Worm (Caenorhabditis elegans) whole organism, young adult: ENCODE results near the gene fem-3.

ENCODE experiments used
- B0019.2 ChIP-seq: fragments of 200-800 bp; sonication (Bioruptor generic); conservative IDR thresholded peaks from 2 replicates; pipeline ENCODE4 v1.3.6; 2022; ENCODE audit warnings: missing genetic modification reagents, missing genetic modification characterization, missing compliant biosample characterization
- C06A6.2 ChIP-seq: fragments of 200-800 bp; sonication (Bioruptor generic); conservative IDR thresholded peaks from 2 replicates; pipeline ENCODE4 v1.3.6; 2022; ENCODE audit warnings: missing genetic modification characterization, missing compliant biosample characterization
- F33H1.4 ChIP-seq: fragments of 200-800 bp; sonication (Bioruptor generic); IDR thresholded peaks from 2 replicates; pipeline ENCODE4 v1.3.6; 2022; ENCODE audit warnings: missing genetic modification reagents, missing genetic modification characterization, missing compliant biosample characterization
- F49E8.2 ChIP-seq: sonication (generic microtip); optimal IDR thresholded peaks from 3 replicates; lab custom pipeline; 2017; ENCODE audit warnings: missing genetic modification characterization, mild to moderate bottlenecking, missing compliant biosample characterization, antibody characterized with exemption, moderate library complexity; ENCODE audit not compliant: insufficient read depth
- Y67H2A.10 ChIP-seq: fragments of 200-800 bp; sonication (Bioruptor generic); conservative IDR thresholded peaks from 2 replicates; pipeline ENCODE4 v1.3.6; 2022; ENCODE audit warnings: missing genetic modification reagents, missing genetic modification characterization, missing compliant biosample characterization
- ama-1 ChIP-seq, 3 experiments: fragments of 150-350 bp in 1 of 3; sonication (generic microtip) in 2 of 3; optimal IDR thresholded peaks; 2 replicates each; lab custom pipeline; 2014 to 2018; ENCODE audit warnings: missing biosample characterization in 2 of 3, missing genetic modification characterization in 2 of 3, missing genetic modification reagents in 2 of 3
- cebp-1 ChIP-seq, 2 experiments: fragments of 200-800 bp in 1 of 2; sonication (Bioruptor generic) in 1 of 2; sonication (generic microtip) in 1 of 2; IDR thresholded peaks in 1 of 2; optimal IDR thresholded peaks in 1 of 2; 2 replicates each; pipeline versions ENCODE4 v1.3.6 to Lab custom; 2017 to 2022; ENCODE audit warnings: missing compliant biosample characterization in 2 of 2, missing genetic modification characterization in 2 of 2, mild to moderate bottlenecking in 1 of 2, missing genetic modification reagents in 1 of 2, moderate library complexity in 1 of 2
- hmg-1.2 ChIP-seq: fragments of 200-800 bp; sonication (Bioruptor generic); IDR thresholded peaks from 2 replicates; pipeline ENCODE4 v1.3.6; 2022; ENCODE audit warnings: missing genetic modification reagents, missing genetic modification characterization, missing compliant biosample characterization
- madf-10 ChIP-seq: sonication (generic microtip); optimal IDR thresholded peaks from 2 replicates; lab custom pipeline; 2016; ENCODE audit warnings: mild to moderate bottlenecking, missing genetic modification characterization, missing compliant biosample characterization
- pha-4 ChIP-seq: fragments of 150-350 bp; sonication (generic microtip); optimal IDR thresholded peaks from 2 replicates; lab custom pipeline; 2014; ENCODE audit warnings: missing biosample characterization, missing genetic modification reagents, missing genetic modification characterization
- unc-62 ChIP-seq: fragments of 150-350 bp; optimal IDR thresholded peaks from 2 replicates; lab custom pipeline; 2014; ENCODE audit warnings: missing biosample characterization, missing genetic modification reagents, missing genetic modification characterization
- zim-3 ChIP-seq: sonication (generic microtip); optimal IDR thresholded peaks from 2 replicates; lab custom pipeline; 2017; ENCODE audit warnings: mild to moderate bottlenecking, missing genetic modification characterization, moderate library complexity, missing compliant biosample characterization

DNA sequence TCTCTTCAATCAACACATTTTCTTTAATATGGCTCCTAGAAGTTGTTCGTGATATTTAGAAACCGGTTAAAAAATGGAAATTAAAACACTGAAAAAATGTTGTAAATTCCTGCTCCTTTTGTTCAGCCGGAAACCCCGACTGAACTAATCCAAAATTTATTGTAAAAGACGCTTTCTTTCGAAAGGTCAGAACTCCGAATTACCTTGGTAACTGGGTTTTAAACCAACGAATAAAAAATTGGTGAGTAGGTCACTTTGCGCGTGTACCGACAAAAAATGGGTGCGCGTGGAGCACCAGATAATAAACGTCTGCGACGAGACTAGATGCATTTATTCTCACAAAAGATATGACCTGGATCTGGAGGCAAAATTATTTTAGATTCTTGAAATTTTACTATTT, 25.8 kb downstream of the fem-3 start:
- TF ChIP-seq hmg-1.2 (peak; percentile 52; the same call in 1 of the 2 replicates), cebp-1 (GFP tag; IDR thresholded peaks at IDR 0.05; lab: Robert Waterston, UW) (no peak), cebp-1 (tag; optimal IDR thresholded peaks at IDR 0.05; lab: Kevin White, UChicago) (no peak), F33H1.4 (GFP tag; lab: Robert Waterston, UW) (no peak), pha-4 (tag; lab: Kevin White, UChicago) (no peak), C06A6.2 (no peak), Y67H2A.10 (GFP tag; lab: Robert Waterston, UW) (no peak), B0019.2 (GFP tag; lab: Robert Waterston, UW) (no peak), unc-62 (GFP tag; lab: Kevin White, UChicago) (no peak), F49E8.2 (peak; percentile 13), ama-1 (optimal IDR thresholded peaks at IDR 0.05; lab: Kevin White, UChicago) (no peak), ama-1 (GFP tag; optimal IDR thresholded peaks at IDR 0.05; lab: Kevin White, UChicago) (no peak), zim-3 (tag; lab: Kevin White, UChicago) (no peak), madf-10 (tag; lab: Kevin White, UChicago) (no peak)
